Worm (Caenorhabditis elegans) whole organism, young adult: ENCODE results near the gene vhp-1.

Source experiments
- B0019.2 ChIP-seq: fragments of 200-800 bp; sonication (Bioruptor generic); conservative IDR thresholded peaks from 2 replicates; pipeline ENCODE4 v1.3.6; 2022; ENCODE audit warnings: missing genetic modification reagents, missing genetic modification characterization, missing compliant biosample characterization
- B0336.3 ChIP-seq: fragments of 200-800 bp; sonication (Bioruptor generic); IDR thresholded peaks from 2 replicates; pipeline ENCODE4 v1.3.6; 2022; ENCODE audit warnings: missing genetic modification characterization, missing compliant biosample characterization
- C06A6.2 ChIP-seq: fragments of 200-800 bp; sonication (Bioruptor generic); conservative IDR thresholded peaks from 2 replicates; pipeline ENCODE4 v1.3.6; 2022; ENCODE audit warnings: missing genetic modification characterization, missing compliant biosample characterization
- C17E4.6 ChIP-seq: fragments of 200-800 bp; sonication (Bioruptor generic); IDR thresholded peaks from 2 replicates; pipeline ENCODE4 v1.3.6; 2022; ENCODE audit warnings: missing genetic modification reagents, missing genetic modification characterization, missing compliant biosample characterization
- F57C9.4 ChIP-seq: sonication (generic microtip); optimal IDR thresholded peaks from 2 replicates; lab custom pipeline; 2017; ENCODE audit warnings: mild to moderate bottlenecking, missing genetic modification characterization, missing compliant biosample characterization
- T26A5.8 ChIP-seq: sonication (generic microtip); optimal IDR thresholded peaks from 2 replicates; lab custom pipeline; 2016; ENCODE audit warnings: missing genetic modification characterization, missing compliant biosample characterization
- Y53G8AR.9 ChIP-seq: fragments of 200-800 bp; sonication (Bioruptor generic); conservative IDR thresholded peaks from 2 replicates; pipeline ENCODE4 v1.3.6; 2022; ENCODE audit warnings: missing genetic modification reagents, missing genetic modification characterization, missing compliant biosample characterization
- Y95B8A.8 ChIP-seq: fragments of 200-800 bp; sonication (Bioruptor generic); IDR thresholded peaks from 2 replicates; pipeline ENCODE4 v1.3.6; 2022; ENCODE audit warnings: missing genetic modification reagents, missing genetic modification characterization, missing compliant biosample characterization
- akir-1 ChIP-seq: fragments of 200-800 bp; sonication (Bioruptor generic); optimal IDR thresholded peaks from 2 replicates; lab custom pipeline; 2018; ENCODE audit warnings: mild to moderate bottlenecking, missing genetic modification characterization, moderate library complexity, missing compliant biosample characterization
- ama-1 ChIP-seq, 3 experiments: fragments of 150-350 bp in 1 of 3; sonication (generic microtip) in 2 of 3; optimal IDR thresholded peaks; 2 replicates each; lab custom pipeline; 2014 to 2018; ENCODE audit warnings: missing biosample characterization in 2 of 3, missing genetic modification characterization in 2 of 3, missing genetic modification reagents in 2 of 3
- aptf-2 ChIP-seq: fragments of 200-800 bp; sonication (Bioruptor generic); conservative IDR thresholded peaks from 2 replicates; pipeline ENCODE4 v1.3.6; 2022; ENCODE audit warnings: missing genetic modification reagents, missing genetic modification characterization, missing compliant biosample characterization
- aptf-3 ChIP-seq: fragments of 200-800 bp; sonication (Bioruptor generic); IDR thresholded peaks from 2 replicates; pipeline ENCODE4 v1.3.6; 2022; ENCODE audit warnings: missing genetic modification characterization, missing compliant biosample characterization
- athp-1 ChIP-seq: sonication (generic microtip); optimal IDR thresholded peaks from 2 replicates; lab custom pipeline; 2017; ENCODE audit warnings: mild to moderate bottlenecking, missing genetic modification characterization, missing compliant biosample characterization
- bed-1 ChIP-seq: fragments of 200-800 bp; sonication (Bioruptor generic); IDR thresholded peaks from 2 replicates; pipeline ENCODE4 v1.3.6; 2022; ENCODE audit warnings: missing genetic modification reagents, missing genetic modification characterization, missing compliant biosample characterization
- bed-2 ChIP-seq: fragments of 200-800 bp; sonication (Bioruptor generic); IDR thresholded peaks from 2 replicates; pipeline ENCODE4 v1.3.6; 2022; ENCODE audit warnings: missing genetic modification reagents, missing genetic modification characterization, missing compliant biosample characterization
- ceh-27 ChIP-seq: fragments of 200-800 bp; sonication (Bioruptor generic); optimal IDR thresholded peaks from 2 replicates; lab custom pipeline; 2018; ENCODE audit warnings: mild to moderate bottlenecking, missing genetic modification characterization, moderate library complexity, missing compliant biosample characterization
- dox-1 ChIP-seq: fragments of 200-800 bp; sonication (Bioruptor generic); IDR thresholded peaks from 2 replicates; pipeline ENCODE4 v1.3.6; 2022; ENCODE audit warnings: missing genetic modification reagents, missing genetic modification characterization, missing compliant biosample characterization
- egl-44 ChIP-seq: fragments of 200-800 bp; sonication (Bioruptor generic); IDR thresholded peaks from 2 replicates; pipeline ENCODE4 v1.3.6; 2022; ENCODE audit warnings: missing genetic modification reagents, missing genetic modification characterization, missing compliant biosample characterization
- ekl-4 ChIP-seq: fragments of 200-800 bp; sonication (Bioruptor generic); IDR thresholded peaks from 2 replicates; pipeline ENCODE4 v1.3.6; 2022; ENCODE audit warnings: missing genetic modification reagents, missing genetic modification characterization, missing compliant biosample characterization
- gei-17 ChIP-seq: fragments of 200-800 bp; sonication (Bioruptor generic); optimal IDR thresholded peaks from 2 replicates; lab custom pipeline; 2018; ENCODE audit warnings: mild to moderate bottlenecking, missing genetic modification characterization, missing compliant biosample characterization
- him-1 ChIP-seq: sonication (generic microtip); optimal IDR thresholded peaks from 2 replicates; lab custom pipeline; 2016; ENCODE audit warnings: missing genotype, missing genetic modification reagents, missing genetic modification characterization, missing compliant biosample characterization
- hrde-1 ChIP-seq: sonication (generic microtip); optimal IDR thresholded peaks from 2 replicates; lab custom pipeline; 2016; ENCODE audit warnings: missing genetic modification characterization, mild to moderate bottlenecking, missing compliant biosample characterization, moderate library complexity, missing genotype, missing genetic modification reagents, borderline replicate concordance
- hsf-1 ChIP-seq: fragments of 200-800 bp; sonication (Bioruptor generic); IDR thresholded peaks from 2 replicates; pipeline ENCODE4 v1.3.6; 2022; ENCODE audit warnings: missing genetic modification reagents, missing genetic modification characterization, missing compliant biosample characterization
- lir-1 ChIP-seq: fragments of 200-800 bp; sonication (Bioruptor generic); conservative IDR thresholded peaks from 2 replicates; pipeline ENCODE4 v1.3.6; 2022; ENCODE audit warnings: missing genetic modification reagents, missing genetic modification characterization, missing compliant biosample characterization
- lsy-27 ChIP-seq: sonication (generic microtip); optimal IDR thresholded peaks from 2 replicates; lab custom pipeline; 2017; ENCODE audit warnings: missing genetic modification characterization, mild to moderate bottlenecking, missing compliant biosample characterization, antibody characterized with exemption, missing genotype, borderline replicate concordance; ENCODE audit not compliant: insufficient read depth
- madf-3 ChIP-seq: fragments of 200-800 bp; sonication (Bioruptor generic); IDR thresholded peaks from 2 replicates; pipeline ENCODE4 v1.3.6; 2022; ENCODE audit warnings: missing genetic modification reagents, missing genetic modification characterization, missing compliant biosample characterization
- madf-6 ChIP-seq: fragments of 200-800 bp; sonication (Bioruptor generic); IDR thresholded peaks from 2 replicates; pipeline ENCODE4 v1.3.6; 2022; ENCODE audit warnings: missing genetic modification reagents, missing genetic modification characterization, missing compliant biosample characterization
- nfya-1 ChIP-seq: sonication (generic microtip); optimal IDR thresholded peaks from 2 replicates; lab custom pipeline; 2017; ENCODE audit warnings: antibody characterized with exemption, missing compliant biosample characterization, missing genetic modification characterization, borderline replicate concordance; ENCODE audit not compliant: insufficient read depth
- nfyb-1 ChIP-seq: fragments of 200-800 bp; sonication (Bioruptor generic); IDR thresholded peaks from 2 replicates; pipeline ENCODE4 v1.3.6; 2022; ENCODE audit warnings: missing genetic modification reagents, missing genetic modification characterization, missing compliant biosample characterization
- somi-1 ChIP-seq: fragments of 200-800 bp; sonication (Bioruptor generic); optimal IDR thresholded peaks from 2 replicates; lab custom pipeline; 2018; ENCODE audit warnings: mild to moderate bottlenecking, missing genetic modification characterization, missing compliant biosample characterization
- unc-62 ChIP-seq: fragments of 150-350 bp; optimal IDR thresholded peaks from 2 replicates; lab custom pipeline; 2014; ENCODE audit warnings: missing biosample characterization, missing genetic modification reagents, missing genetic modification characterization
- xnd-1 ChIP-seq: sonication (generic microtip); optimal IDR thresholded peaks from 2 replicates; lab custom pipeline; 2016; ENCODE audit warnings: missing genotype, missing genetic modification reagents, missing genetic modification characterization, missing compliant biosample characterization
- zfh-2 ChIP-seq: fragments of 200-800 bp; sonication (Bioruptor generic); conservative IDR thresholded peaks from 2 replicates; pipeline ENCODE4 v1.3.6; 2022; ENCODE audit warnings: missing genetic modification reagents, missing genetic modification characterization, missing compliant biosample characterization
- ztf-22 ChIP-seq: fragments of 200-800 bp; sonication (Bioruptor generic); optimal IDR thresholded peaks from 2 replicates; lab custom pipeline; 2018; ENCODE audit warnings: mild to moderate bottlenecking, missing genetic modification characterization, moderate library complexity, missing compliant biosample characterization
- ztf-26 ChIP-seq: sonication (generic microtip); optimal IDR thresholded peaks from 2 replicates; lab custom pipeline; 2017; ENCODE audit warnings: missing genetic modification characterization, missing compliant biosample characterization

The vhp-1 gene

ce11 chrII:5379614-5380077 lies 56.6 kb downstream of the vhp-1 start, which contains the start of gene pkc-3 (continued):
- no peak for TF ChIP-seq F57C9.4 (tag; lab: Kevin White, UChicago)
- no peak for TF ChIP-seq nfya-1
- no peak for TF ChIP-seq aptf-2 (GFP tag; lab: Robert Waterston, UW)

ce11 chrII:5384282-5384681 lies 61.2 kb downstream of the vhp-1 start:
- TF ChIP-seq hrde-1 (tag; lab: Kevin White, UChicago) (peak; percentile 53), nfyb-1 (GFP tag; lab: Robert Waterston, UW) (0 out of 2 replicates have a peak, but pooled peaks have one; percentile 8), zfh-2 (no peak)

ce11 chrII:5387217-5387616 lies 64.1 kb downstream of the vhp-1 start, which contains the start of gene ccpp-6:
ccpp-6 (minus strand) TSS chrII:5387317.
- TF ChIP-seq ceh-27 (GFP tag; lab: Kevin White, UChicago) (no peak), B0019.2 (GFP tag; lab: Robert Waterston, UW) (no peak), C17E4.6 (GFP tag; lab: Robert Waterston, UW) (no peak), T26A5.8 (tag; lab: Kevin White, UChicago) (no peak), ztf-26 (tag; lab: Kevin White, UChicago) (no peak), him-1 (tag; lab: Kevin White, UChicago) (peak; percentile 23), ekl-4 (GFP tag; lab: Robert Waterston, UW) (no peak), dox-1 (GFP tag; lab: Robert Waterston, UW) (no peak), athp-1 (tag; lab: Kevin White, UChicago) (no peak), ztf-22 (GFP tag; lab: Kevin White, UChicago) (no peak), bed-2 (no peak), lir-1 (GFP tag; lab: Robert Waterston, UW) (no peak), bed-1 (GFP tag; lab: Robert Waterston, UW) (no peak), akir-1 (GFP tag; lab: Kevin White, UChicago) (no peak), aptf-3 (no peak), C06A6.2 (no peak), Y53G8AR.9 (GFP tag; lab: Robert Waterston, UW) (0 out of 2 replicates have a peak, but pooled peaks have one; percentile 11), madf-6 (GFP tag; lab: Robert Waterston, UW) (no peak), hsf-1 (GFP tag; lab: Robert Waterston, UW) (0 out of 2 replicates have a peak, but pooled peaks have one; percentile 22), gei-17 (GFP tag; lab: Kevin White, UChicago) (no peak), Y95B8A.8 (GFP tag; lab: Robert Waterston, UW) (peak; percentile 36; the same call in 1 of the 2 replicates), ama-1 (optimal IDR thresholded peaks at IDR 0.05; lab: Kevin White, UChicago) (no peak), ama-1 (GFP tag; optimal IDR thresholded peaks at IDR 0.05; lab: Kevin White, UChicago) (no peak), aptf-2 (GFP tag; lab: Robert Waterston, UW) (no peak), B0336.3 (GFP tag; lab: Robert Waterston, UW) (peak; percentile 40; the same call in 1 of the 2 replicates), xnd-1 (tag; lab: Kevin White, UChicago) (no peak), unc-62 (GFP tag; lab: Kevin White, UChicago) (no peak), madf-3 (GFP tag; lab: Robert Waterston, UW) (0 out of 2 replicates have a peak, but pooled peaks have one; percentile 42), somi-1 (GFP tag; lab: Kevin White, UChicago) (no peak), lsy-27 (no peak), egl-44 (GFP tag; lab: Robert Waterston, UW) (no peak)
- TF ChIP-seq, all 124 proteins: peak for 6
